Fruit fly (Drosophila melanogaster) whole organism, embryonic: Measurements from ENCODE around the gene CG6163.

Experiments used
- Abd-B ChIP-seq: fragments of 200-800 bp; sonication (Bioruptor generic); optimal IDR thresholded peaks from 2 replicates; lab custom pipeline; 2018; ENCODE audit warnings: missing biosample characterization, mild to moderate bottlenecking, missing genetic modification characterization, moderate library complexity
- CG12219 ChIP-seq: fragments of 200-800 bp; sonication (Bioruptor generic); optimal IDR thresholded peaks from 3 replicates; lab custom pipeline; 2018; ENCODE audit warnings: missing biosample characterization, mild to moderate bottlenecking, missing genetic modification characterization
- CG13894 ChIP-seq: fragments of 200-800 bp; sonication (Bioruptor generic); optimal IDR thresholded peaks from 3 replicates; lab custom pipeline; 2018; ENCODE audit warnings: missing biosample characterization, mild to moderate bottlenecking, missing genetic modification characterization, moderate library complexity
- CG16779 ChIP-seq: fragments of 200-800 bp; sonication (Bioruptor generic); IDR thresholded peaks from 2 replicates; pipeline ENCODE4 v1.3.6; 2022; ENCODE audit warnings: missing biosample characterization, missing genetic modification characterization
- CG17186 ChIP-seq: fragments of 200-800 bp; sonication (Bioruptor generic); optimal IDR thresholded peaks from 3 replicates; lab custom pipeline; 2017; ENCODE audit warnings: missing biosample characterization, missing genetic modification reagents, missing genetic modification characterization
- CG2202 ChIP-seq: fragments of 200-800 bp; sonication (Bioruptor generic); optimal IDR thresholded peaks from 2 replicates; lab custom pipeline; 2018; ENCODE audit warnings: missing biosample characterization, mild to moderate bottlenecking, missing genetic modification characterization
- CG2678 ChIP-seq: fragments of 200-800 bp; sonication (Bioruptor generic); optimal IDR thresholded peaks from 3 replicates; lab custom pipeline; 2019; ENCODE audit warnings: missing biosample characterization, mild to moderate bottlenecking, missing genetic modification characterization, moderate library complexity
- CG2889 ChIP-seq: fragments of 200-800 bp; sonication (Bioruptor generic); IDR thresholded peaks from 3 replicates; pipeline ENCODE4 v1.3.6; 2022; ENCODE audit warnings: missing biosample characterization, missing genetic modification characterization
- CG3163 ChIP-seq: fragments of 200-800 bp; sonication (Bioruptor generic); optimal IDR thresholded peaks from 3 replicates; lab custom pipeline; 2016; ENCODE audit warnings: missing biosample characterization, missing genetic modification characterization
- CG34224 ChIP-seq: fragments of 200-800 bp; sonication (Bioruptor generic); IDR thresholded peaks from 3 replicates; pipeline ENCODE4 v1.3.6; 2022; ENCODE audit warnings: missing biosample characterization, missing genetic modification characterization; ENCODE audit not compliant: partially characterized antibody
- CG43689 ChIP-seq: fragments of 200-800 bp; sonication (Bioruptor generic); IDR thresholded peaks from 2 replicates; pipeline ENCODE4 v1.3.6; 2022; ENCODE audit warnings: missing biosample characterization, missing genetic modification characterization
- CG6683 ChIP-seq: fragments of 200-800 bp; sonication (Bioruptor generic); optimal IDR thresholded peaks from 2 replicates; lab custom pipeline; 2017; ENCODE audit warnings: missing biosample characterization, mild to moderate bottlenecking, missing genetic modification characterization, missing genetic modification reagents
- CG6689 ChIP-seq: fragments of 200-800 bp; sonication (Bioruptor generic); IDR thresholded peaks from 2 replicates; pipeline ENCODE4 v1.3.6; 2022; ENCODE audit warnings: missing biosample characterization, missing genetic modification characterization
- CG7357 ChIP-seq: fragments of 200-800 bp; sonication (Bioruptor generic); IDR thresholded peaks from 3 replicates; pipeline ENCODE4 v1.3.6; 2022; ENCODE audit warnings: missing biosample characterization, missing genetic modification characterization
- CG7786 ChIP-seq: fragments of 200-800 bp; sonication (Bioruptor generic); optimal IDR thresholded peaks from 2 replicates; lab custom pipeline; 2016; ENCODE audit warnings: missing biosample characterization, missing genetic modification characterization
- CG7987 ChIP-seq: fragments of 200-800 bp; sonication (Bioruptor generic); optimal IDR thresholded peaks from 2 replicates; lab custom pipeline; 2018; ENCODE audit warnings: missing biosample characterization, mild to moderate bottlenecking, missing genetic modification characterization, moderate library complexity
- CG8290 ChIP-seq, 3 experiments: fragments of 200-800 bp; sonication (Bioruptor generic); optimal IDR thresholded peaks; 2 replicates each; lab custom pipeline; 2016 to 2019; ENCODE audit warnings: missing biosample characterization in 3 of 3, missing genetic modification characterization in 3 of 3, mild to moderate bottlenecking in 2 of 3, moderate library complexity in 1 of 3
- CG8388 ChIP-seq: fragments of 200-800 bp; sonication (Bioruptor generic); optimal IDR thresholded peaks from 2 replicates; lab custom pipeline; 2019; ENCODE audit warnings: missing biosample characterization, mild to moderate bottlenecking, missing genetic modification characterization, moderate library complexity
- CG8765 ChIP-seq: fragments of 200-800 bp; sonication (Bioruptor generic); IDR thresholded peaks from 2 replicates; pipeline ENCODE4 v1.3.6; 2022; ENCODE audit warnings: missing biosample characterization, missing genetic modification characterization
- CG9876 ChIP-seq: fragments of 200-800 bp; sonication (Bioruptor generic); optimal IDR thresholded peaks from 2 replicates; lab custom pipeline; 2016; ENCODE audit warnings: missing biosample characterization, missing genetic modification characterization
- CTCF ChIP-seq: fragments of 200-800 bp; sonication (Bioruptor generic); optimal IDR thresholded peaks from 2 replicates; lab custom pipeline; 2017; ENCODE audit warnings: missing biosample characterization, mild to moderate bottlenecking, missing genetic modification characterization, moderate library complexity
- Doc3 ChIP-seq: fragments of 200-800 bp; sonication (Bioruptor generic); IDR thresholded peaks from 3 replicates; pipeline ENCODE4 v1.3.6; 2022; ENCODE audit warnings: missing biosample characterization, missing genetic modification characterization; ENCODE audit not compliant: partially characterized antibody
- ERR ChIP-seq: fragments of 200-800 bp; sonication (Bioruptor generic); optimal IDR thresholded peaks from 2 replicates; lab custom pipeline; 2016; ENCODE audit warnings: missing biosample characterization, missing genetic modification characterization
- Elba2 ChIP-seq: fragments of 200-800 bp; sonication (Bioruptor generic); optimal IDR thresholded peaks from 3 replicates; lab custom pipeline; 2016; ENCODE audit warnings: missing biosample characterization, missing genetic modification characterization
- H15 ChIP-seq: fragments of 200-800 bp; sonication (Bioruptor generic); IDR thresholded peaks from 3 replicates; pipeline ENCODE4 v1.3.6; 2022; ENCODE audit warnings: missing biosample characterization, missing genetic modification characterization
- HmgD ChIP-seq: fragments of 200-800 bp; sonication (Bioruptor generic); optimal IDR thresholded peaks from 3 replicates; lab custom pipeline; 2016; ENCODE audit warnings: missing biosample characterization, missing genetic modification characterization
- MBD-R2 ChIP-seq: fragments of 200-800 bp; sonication (Bioruptor generic); IDR thresholded peaks from 2 replicates; pipeline ENCODE4 v1.3.6; 2022; ENCODE audit warnings: missing biosample characterization, missing genetic modification characterization
- Mrtf ChIP-seq: fragments of 200-800 bp; sonication (Bioruptor generic); IDR thresholded peaks from 3 replicates; pipeline ENCODE4 v1.3.6; 2022; ENCODE audit warnings: missing biosample characterization, missing genetic modification characterization
- Nf-YA ChIP-seq: fragments of 200-800 bp; sonication (Bioruptor generic); IDR thresholded peaks from 2 replicates; pipeline ENCODE4 v1.3.6; 2022; ENCODE audit warnings: missing biosample characterization, missing genetic modification characterization
- Rfx ChIP-seq: fragments of 200-800 bp; sonication (Bioruptor generic); IDR thresholded peaks from 2 replicates; pipeline ENCODE4 v1.3.6; 2022; ENCODE audit warnings: missing biosample characterization, missing genetic modification characterization
- Sry-δ ChIP-seq: fragments of 200-800 bp; sonication (Bioruptor generic); optimal IDR thresholded peaks from 2 replicates; lab custom pipeline; 2016; ENCODE audit warnings: missing biosample characterization, missing genetic modification characterization
- Vsx1 ChIP-seq: fragments of 200-800 bp; sonication (Bioruptor generic); optimal IDR thresholded peaks from 2 replicates; lab custom pipeline; 2017; ENCODE audit warnings: missing biosample characterization, mild to moderate bottlenecking, missing genetic modification characterization, missing genetic modification reagents
- abd-A ChIP-seq: fragments of 200-800 bp; sonication (Bioruptor generic); optimal IDR thresholded peaks from 3 replicates; lab custom pipeline; 2019; ENCODE audit warnings: missing biosample characterization, mild to moderate bottlenecking, missing genetic modification characterization, moderate library complexity
- ash1 ChIP-seq: fragments of 200-800 bp; sonication (Bioruptor generic); optimal IDR thresholded peaks from 2 replicates; lab custom pipeline; 2018; ENCODE audit warnings: missing biosample characterization, mild to moderate bottlenecking, missing genetic modification characterization
- bbx ChIP-seq: fragments of 200-800 bp; sonication (Bioruptor generic); IDR thresholded peaks from 2 replicates; pipeline ENCODE4 v1.3.6; 2022; ENCODE audit warnings: missing biosample characterization, missing genetic modification characterization; ENCODE audit not compliant: partially characterized antibody
- cad ChIP-seq: fragments of >200 bp; optimal IDR thresholded peaks from 2 replicates; lab custom pipeline; 2017; ENCODE audit warnings: missing biosample characterization, missing genetic modification characterization
- chm ChIP-seq: fragments of 200-800 bp; sonication (Bioruptor generic); IDR thresholded peaks from 2 replicates; pipeline ENCODE4 v1.3.6; 2022; ENCODE audit warnings: missing biosample characterization, missing genetic modification characterization
- crc ChIP-seq: fragments of 200-800 bp; sonication (Bioruptor generic); optimal IDR thresholded peaks from 2 replicates; lab custom pipeline; 2016; ENCODE audit warnings: missing biosample characterization, missing genetic modification characterization
- cwo ChIP-seq: fragments of 200-800 bp; sonication (Bioruptor generic); optimal IDR thresholded peaks from 3 replicates; lab custom pipeline; 2017; ENCODE audit warnings: missing biosample characterization, missing genetic modification characterization, mild to moderate bottlenecking, moderate library complexity, missing genetic modification reagents
- esg ChIP-seq: fragments of 200-800 bp; sonication (Bioruptor generic); conservative IDR thresholded peaks from 2 replicates; pipeline ENCODE4 v1.3.6; 2022; ENCODE audit warnings: missing biosample characterization, missing genetic modification characterization
- gce ChIP-seq: fragments of 200-800 bp; sonication (Bioruptor generic); IDR thresholded peaks from 3 replicates; pipeline ENCODE4 v1.3.6; 2022; ENCODE audit warnings: missing biosample characterization, missing genetic modification characterization
- mam ChIP-seq: fragments of 200-800 bp; sonication (Bioruptor generic); optimal IDR thresholded peaks from 3 replicates; lab custom pipeline; 2016; ENCODE audit warnings: missing biosample characterization, missing genetic modification characterization
- nau ChIP-seq: fragments of 200-800 bp; sonication (Bioruptor generic); optimal IDR thresholded peaks from 3 replicates; lab custom pipeline; 2017; ENCODE audit warnings: missing biosample characterization, mild to moderate bottlenecking, missing genetic modification characterization, missing genetic modification reagents
- phol ChIP-seq: fragments of 200-800 bp; sonication (Bioruptor generic); optimal IDR thresholded peaks from 3 replicates; lab custom pipeline; 2018; ENCODE audit warnings: missing biosample characterization, mild to moderate bottlenecking, missing genetic modification characterization, moderate library complexity
- seq ChIP-seq: fragments of 200-800 bp; sonication (Bioruptor generic); IDR thresholded peaks from 2 replicates; pipeline ENCODE4 v1.3.6; 2022; ENCODE audit warnings: missing biosample characterization, missing genetic modification characterization
- sima ChIP-seq: fragments of 200-800 bp; sonication (Bioruptor generic); optimal IDR thresholded peaks from 2 replicates; lab custom pipeline; 2016; ENCODE audit warnings: missing biosample characterization, missing genetic modification characterization
- so ChIP-seq: fragments of 200-800 bp; sonication (Bioruptor generic); IDR thresholded peaks from 3 replicates; pipeline ENCODE4 v1.3.6; 2022; ENCODE audit warnings: missing biosample characterization, missing genetic modification characterization
- tna ChIP-seq: fragments of 200-800 bp; sonication (Bioruptor generic); IDR thresholded peaks from 2 replicates; pipeline ENCODE4 v1.3.6; 2022; ENCODE audit warnings: missing biosample characterization, missing genetic modification characterization; ENCODE audit not compliant: partially characterized antibody
- toy ChIP-seq: fragments of 200-800 bp; sonication (Bioruptor generic); IDR thresholded peaks from 2 replicates; pipeline ENCODE4 v1.3.6; 2022; ENCODE audit warnings: missing biosample characterization, missing genetic modification characterization

CG6163 gene

dm6 chr3L:11325671-11326306 is 38.9 kb downstream of the CG6163 start (continued):
- TF ChIP-seq gce (GFP tag; lab: Robert Waterston, UW) (no peak), CG16779 (0 out of 2 replicates have a peak, but pooled peaks have one; percentile 23), Vsx1 (GFP tag; lab: Kevin White, UChicago) (peak; percentile 55), CG3163 (peak; percentile 44), CG17186 (GFP tag; lab: Kevin White, UChicago) (no peak), CG8290 (GFP tag; optimal IDR thresholded peaks at IDR 0.05; lab: Kevin White, UChicago) (peak; percentile 41), CG8290 (tag; optimal IDR thresholded peaks at IDR 0.05; lab: Kevin White, UChicago) (peak in 1 of 2 experiments; percentile 33), phol (tag; lab: Kevin White, UChicago) (peak; percentile 84), CG34224 (GFP tag; lab: Robert Waterston, UW) (no peak), CG8765 (GFP tag; lab: Robert Waterston, UW) (peak; percentile 85; the same call in 1 of the 2 replicates), MBD-R2 (no peak), CG2678 (tag; lab: Kevin White, UChicago) (peak; percentile 76), ash1 (GFP tag; lab: Kevin White, UChicago) (no peak), CG7357 (GFP tag; lab: Robert Waterston, UW) (peak; percentile 63; the same call in 1 of the 3 replicates), cad (GFP tag; lab: Kevin White, UChicago) (no peak), bbx (GFP tag; lab: Robert Waterston, UW) (no peak), CG8388 (GFP tag; lab: Kevin White, UChicago) (peak; percentile 77), CG7987 (no peak), sima (GFP tag; lab: Kevin White, UChicago) (peak; percentile 44), CG12219 (GFP tag; lab: Kevin White, UChicago) (peak; percentile 52), toy (GFP tag; lab: Robert Waterston, UW) (0 out of 2 replicates have a peak, but pooled peaks have one; percentile 23), Mrtf (peak; percentile 67; the same call in 2 of the 3 replicates), CG9876 (GFP tag; lab: Kevin White, UChicago) (peak; percentile 65), HmgD (peak; percentile 39), Rfx (GFP tag; lab: Robert Waterston, UW) (peak; percentile 73), CG6689 (GFP tag; lab: Robert Waterston, UW) (peak; percentile 69), Nf-YA (peak; percentile 60; the same call in 1 of the 2 replicates), so (GFP tag; lab: Robert Waterston, UW) (peak; percentile 60; the same call in 1 of the 3 replicates), mam (peak; percentile 68), CG43689 (GFP tag; lab: Robert Waterston, UW) (0 out of 2 replicates have a peak, but pooled peaks have one; percentile 24), CTCF (GFP tag; lab: Kevin White, UChicago) (peak; percentile 29), CG13894 (no peak), Elba2 (GFP tag; lab: Kevin White, UChicago) (peak; percentile 63), CG7786 (GFP tag; lab: Kevin White, UChicago) (peak; percentile 47), ERR (GFP tag; lab: Kevin White, UChicago) (peak; percentile 17), CG2889 (GFP tag; lab: Robert Waterston, UW) (0 out of 3 replicates have a peak, but pooled peaks have one; percentile 42), CG2202 (tag; lab: Kevin White, UChicago) (peak; percentile 58), H15 (GFP tag; lab: Robert Waterston, UW) (peak; percentile 32; the same call in 1 of the 3 replicates), esg (no peak; the same call in 1 of the 2 replicates), crc (GFP tag; lab: Kevin White, UChicago) (peak; percentile 57), abd-A (tag; lab: Kevin White, UChicago) (no peak), CG6683 (GFP tag; lab: Kevin White, UChicago) (no peak), seq (GFP tag; lab: Robert Waterston, UW) (peak; percentile 60), tna (GFP tag; lab: Robert Waterston, UW) (no peak), chm (GFP tag; lab: Robert Waterston, UW) (peak; percentile 57; the same call in 1 of the 2 replicates), cwo (peak; percentile 46), Abd-B (peak; percentile 47), nau (peak; percentile 65), Sry-δ (GFP tag; lab: Kevin White, UChicago) (peak; percentile 47), Doc3 (GFP tag; lab: Robert Waterston, UW) (no peak)
